Worm (Caenorhabditis elegans): ENCODE data around the gene efr-3.

efr-3 gene

ce11 chrII:6358905-6359304 is 37.9 kb upstream of the efr-3 start, which contains the start of gene C32D5.12:
TSS of gene C32D5.12 (minus strand) at chrII:6359005.
- TF ChIP-seq lin-14 (GFP tag; optimal IDR thresholded peaks at IDR 0.05) (no peak), blmp-1 (tag; optimal IDR thresholded peaks at IDR 0.05) (peak; percentile 28), zag-1 (tag; optimal IDR thresholded peaks at IDR 0.05) (no peak), xbp-1 (tag; optimal IDR thresholded peaks at IDR 0.05) (no peak)

- TF ChIP-seq xbp-1 (tag; optimal IDR thresholded peaks at IDR 0.05) (no peak), lin-13 (GFP tag; optimal IDR thresholded peaks at IDR 0.05) (no peak), aly-2 (tag; optimal IDR thresholded peaks at IDR 0.05) (no peak), elt-2 (tag; optimal IDR thresholded peaks at IDR 0.05) (no peak)
These were observed 37.3 kb upstream of the efr-3 start for ce11 chrII:6358232-6358631.

- peak; percentile 88 for TF ChIP-seq snu-23 (GFP tag; optimal IDR thresholded peaks at IDR 0.05)
- TF ChIP-seq nhr-12 (tag; optimal IDR thresholded peaks at IDR 0.05), result no peak
- no peak for TF ChIP-seq nhr-76 (tag; optimal IDR thresholded peaks at IDR 0.05)
- TF ChIP-seq mdl-1 (tag; optimal IDR thresholded peaks at IDR 0.05), result peak in 1 of 2 experiments; percentile 61
- TF ChIP-seq ces-1 (GFP tag; optimal IDR thresholded peaks at IDR 0.05), result no peak
- TF ChIP-seq C04F5.9 (tag; optimal IDR thresholded peaks at IDR 0.05), result peak; percentile 8
- TF ChIP-seq zag-1 (tag; optimal IDR thresholded peaks at IDR 0.05), result no peak
- TF ChIP-seq nhr-47 (tag; optimal IDR thresholded peaks at IDR 0.05), result peak; percentile 84
- peak; percentile 79 for TF ChIP-seq xbp-1 (tag; optimal IDR thresholded peaks at IDR 0.05)
- TF ChIP-seq isw-1 (GFP tag; IDR thresholded peaks at IDR 0.05), result peak; percentile 63
- no peak for TF ChIP-seq egl-27 (tag; optimal IDR thresholded peaks at IDR 0.05)
- TF ChIP-seq lir-3 (tag; optimal IDR thresholded peaks at IDR 0.05; ENCODE audit: poor library complexity), result peak; percentile 49
- TF ChIP-seq nhr-77 (tag; optimal IDR thresholded peaks at IDR 0.05), result peak; percentile 72
- no peak for TF ChIP-seq ceh-8 (GFP tag; optimal IDR thresholded peaks at IDR 0.05)
- TF ChIP-seq C16A3.4 (tag; optimal IDR thresholded peaks at IDR 0.05), result peak; percentile 90
- no peak for TF ChIP-seq fkh-10 (GFP tag; optimal IDR thresholded peaks at IDR 0.05)
- peak; percentile 67 for TF ChIP-seq blmp-1 (tag; optimal IDR thresholded peaks at IDR 0.05)
- no peak for TF ChIP-seq hlh-4 (tag; optimal IDR thresholded peaks at IDR 0.05)
- peak; percentile 1 for TF ChIP-seq pag-3 (tag; optimal IDR thresholded peaks at IDR 0.05; ENCODE audit: borderline replicate concordance, insufficient read depth)
- peak; percentile 91 for TF ChIP-seq fkh-8 (tag; optimal IDR thresholded peaks at IDR 0.05)
- no peak for TF ChIP-seq unc-62 (GFP tag; optimal IDR thresholded peaks at IDR 0.05)
- TF ChIP-seq zip-4 (GFP tag; optimal IDR thresholded peaks at IDR 0.05), result no peak
- peak; percentile 32; the same call in 1 of the 2 replicates for TF ChIP-seq grh-1 (GFP tag; IDR thresholded peaks at IDR 0.05)
- no peak for TF ChIP-seq pqm-1 (tag; optimal IDR thresholded peaks at IDR 0.05)
- peak; percentile 21 for TF ChIP-seq egl-13 (tag; optimal IDR thresholded peaks at IDR 0.05)
- no peak for TF ChIP-seq Y116A8C.19 (tag; optimal IDR thresholded peaks at IDR 0.05; ENCODE audit: borderline replicate concordance)
- TF ChIP-seq nhr-20 (tag; optimal IDR thresholded peaks at IDR 0.05), result peak; percentile 87
- no peak for TF ChIP-seq sup-37 (GFP tag; optimal IDR thresholded peaks at IDR 0.05)
- TF ChIP-seq dsc-1 (tag; optimal IDR thresholded peaks at IDR 0.05), result peak; percentile 68
- TF ChIP-seq ceh-88 (GFP tag; IDR thresholded peaks at IDR 0.05), result no peak
- TF ChIP-seq nhr-19 (GFP tag; conservative IDR thresholded peaks at IDR 0.05), result peak; percentile 72
- TF ChIP-seq efl-1 (optimal IDR thresholded peaks at IDR 0.05), result peak; percentile 57 to 75
- TF ChIP-seq efl-1 (GFP tag; optimal IDR thresholded peaks at IDR 0.05 in 1 of 2), result peak; percentile 72 to 97
- peak; percentile 49 for TF ChIP-seq unc-130 (tag; optimal IDR thresholded peaks at IDR 0.05)
- TF ChIP-seq skn-1 (tag; optimal IDR thresholded peaks at IDR 0.05), result peak; percentile 54
- no peak for TF ChIP-seq ets-5 (GFP tag; IDR thresholded peaks at IDR 0.05)
- TF ChIP-seq unc-86 (tag; optimal IDR thresholded peaks at IDR 0.05), result peak; percentile 78
- TF ChIP-seq nhr-237 (tag; optimal IDR thresholded peaks at IDR 0.05), result no peak
- TF ChIP-seq dpl-1 (GFP tag; optimal IDR thresholded peaks at IDR 0.05), result peak; percentile 49 to 81 (median 78)
- peak; percentile 82 for TF ChIP-seq nhr-85 (tag)
- TF ChIP-seq lin-13 (GFP tag; optimal IDR thresholded peaks at IDR 0.05), result peak; percentile 69
- TF ChIP-seq ztf-4 (tag; optimal IDR thresholded peaks at IDR 0.05), result peak; percentile 63
- no peak for TF ChIP-seq hpl-2 (GFP tag; optimal IDR thresholded peaks at IDR 0.05)
These were observed 34.7 kb upstream of the efr-3 start, which contains the start of gene C32D5.11 for ce11 chrII:6355396-6356346. TSS of gene C32D5.11 (minus strand) at chrII:6355446.

Data from whole organism, L1 larva.